Fruit fly (Drosophila melanogaster): Measurements from ENCODE around the gene Nbr.

The Nbr gene

dm6 chr2L:21158554-21158953 lies 4.3 kb downstream of the Nbr start, which contains the start of the genes Coq3 and Pld3:
Gene Coq3, minus strand, starts transcription at chr2L:21158611.
Gene Pld3, plus strand, starts transcription at chr2L:21158847.
- TF ChIP-seq fd96Ca (GFP tag; IDR thresholded peaks at IDR 0.05) (peak; percentile 93), gl (tag; optimal IDR thresholded peaks at IDR 0.05) (peak; percentile 79), CG13204 (GFP tag; optimal IDR thresholded peaks at IDR 0.05) (no peak), Pif1B (GFP tag; optimal IDR thresholded peaks at IDR 0.05) (peak; percentile 97), CG8301 (tag; optimal IDR thresholded peaks at IDR 0.05) (peak; percentile 89), EcR (GFP tag; optimal IDR thresholded peaks at IDR 0.05) (peak; percentile 14), CG14655 (GFP tag; optimal IDR thresholded peaks at IDR 0.05) (no peak), rn (GFP tag; IDR thresholded peaks at IDR 0.05) (peak; percentile 82), CG17806 (tag; optimal IDR thresholded peaks at IDR 0.05) (peak; percentile 92), D1 (tag; optimal IDR thresholded peaks at IDR 0.05) (no peak), CG12605 (GFP tag; IDR thresholded peaks at IDR 0.05) (peak; percentile 80), Ets98B (GFP tag; IDR thresholded peaks at IDR 0.05) (peak; percentile 93), CG10348 (GFP tag; IDR thresholded peaks at IDR 0.05) (no peak), CG32121 (GFP tag; IDR thresholded peaks at IDR 0.05) (peak; percentile 91), CG15710 (tag; optimal IDR thresholded peaks at IDR 0.05) (peak; percentile 91), CG8159 (tag; optimal IDR thresholded peaks at IDR 0.05) (peak; percentile 91), CG9948 (tag; optimal IDR thresholded peaks at IDR 0.05) (peak; percentile 84), Snoo (tag; optimal IDR thresholded peaks at IDR 0.05) (peak; percentile 94), CG4496 (GFP tag; IDR thresholded peaks at IDR 0.05) (peak; percentile 96), Pif1A (GFP tag; optimal IDR thresholded peaks at IDR 0.05) (no peak), CG34367 (tag; optimal IDR thresholded peaks at IDR 0.05) (peak; percentile 83)

dm6 chr2L:21156156-21157040 lies 6.5 kb downstream of the Nbr start, which contains the start of the genes Mpp6 and E2f2:
Gene Mpp6, plus strand, starts transcription at chr2L:21156288.
Gene E2f2, minus strand, starts transcription at chr2L:21156749.
- TF ChIP-seq CG15710 (tag; optimal IDR thresholded peaks at IDR 0.05) (peak; percentile 4), CG34367 (tag; optimal IDR thresholded peaks at IDR 0.05) (no peak), rn (GFP tag; IDR thresholded peaks at IDR 0.05) (peak; percentile 31; the same call in 1 of the 2 replicates), Pif1A (GFP tag; optimal IDR thresholded peaks at IDR 0.05) (no peak), Snoo (tag; optimal IDR thresholded peaks at IDR 0.05) (peak; percentile 27), CG8301 (tag; optimal IDR thresholded peaks at IDR 0.05) (no peak), fd96Ca (GFP tag; IDR thresholded peaks at IDR 0.05) (no peak), CG9948 (tag; optimal IDR thresholded peaks at IDR 0.05) (no peak), Ets98B (GFP tag; IDR thresholded peaks at IDR 0.05) (peak; percentile 29; the same call in 1 of the 2 replicates)

dm6 chr2L:21153844-21154243 lies 9.0 kb downstream of the Nbr start:
- no peak for TF ChIP-seq rn (GFP tag; IDR thresholded peaks at IDR 0.05)
- no peak for TF ChIP-seq CG14655 (GFP tag; optimal IDR thresholded peaks at IDR 0.05)
- TF ChIP-seq Snoo (tag; optimal IDR thresholded peaks at IDR 0.05): no peak
- TF ChIP-seq CG8159 (tag; optimal IDR thresholded peaks at IDR 0.05): no peak
- no peak for TF ChIP-seq gl (tag; optimal IDR thresholded peaks at IDR 0.05)

- TF ChIP-seq EcR (GFP tag; optimal IDR thresholded peaks at IDR 0.05): no peak
- TF ChIP-seq CG17806 (tag; optimal IDR thresholded peaks at IDR 0.05): peak; percentile 49
- TF ChIP-seq CG14655 (GFP tag; optimal IDR thresholded peaks at IDR 0.05): no peak
- peak; percentile 31 for TF ChIP-seq CG15710 (tag; optimal IDR thresholded peaks at IDR 0.05)
- peak; percentile 32 for TF ChIP-seq Snoo (tag; optimal IDR thresholded peaks at IDR 0.05)
- TF ChIP-seq CG8301 (tag; optimal IDR thresholded peaks at IDR 0.05): no peak
- no peak for TF ChIP-seq CG8159 (tag; optimal IDR thresholded peaks at IDR 0.05)
- TF ChIP-seq rn (GFP tag; IDR thresholded peaks at IDR 0.05): no peak
- TF ChIP-seq CG9948 (tag; optimal IDR thresholded peaks at IDR 0.05): no peak
- TF ChIP-seq Pif1B (GFP tag; optimal IDR thresholded peaks at IDR 0.05): no peak
- no peak for TF ChIP-seq Pif1A (GFP tag; optimal IDR thresholded peaks at IDR 0.05)
- TF ChIP-seq CG32121 (GFP tag; IDR thresholded peaks at IDR 0.05): no peak
- TF ChIP-seq gl (tag; optimal IDR thresholded peaks at IDR 0.05): no peak
- TF ChIP-seq fd96Ca (GFP tag; IDR thresholded peaks at IDR 0.05): no peak
- peak; percentile 8 for TF ChIP-seq CG34367 (tag; optimal IDR thresholded peaks at IDR 0.05)
- no peak for TF ChIP-seq CG10348 (GFP tag; IDR thresholded peaks at IDR 0.05)
- TF ChIP-seq Ets98B (GFP tag; IDR thresholded peaks at IDR 0.05): no peak; the same call in 1 of the 2 replicates
- TF ChIP-seq CG4496 (GFP tag; IDR thresholded peaks at IDR 0.05): 0 out of 3 replicates have a peak, but pooled peaks have one; percentile 17
- TF ChIP-seq CG13204 (GFP tag; optimal IDR thresholded peaks at IDR 0.05): no peak
- peak; percentile 55 for TF ChIP-seq CG12605 (GFP tag; IDR thresholded peaks at IDR 0.05)
- no peak for TF ChIP-seq D1 (tag; optimal IDR thresholded peaks at IDR 0.05)
Measured at dm6 chr2L:21149053-21149452, 13.8 kb downstream of the Nbr start.

- no peak for TF ChIP-seq CG8159 (tag; optimal IDR thresholded peaks at IDR 0.05)
- no peak for TF ChIP-seq Snoo (tag; optimal IDR thresholded peaks at IDR 0.05)
- no peak for TF ChIP-seq CG17806 (tag; optimal IDR thresholded peaks at IDR 0.05)
- no peak for TF ChIP-seq CG8301 (tag; optimal IDR thresholded peaks at IDR 0.05)
- TF ChIP-seq CG13204 (GFP tag; optimal IDR thresholded peaks at IDR 0.05): no peak
- TF ChIP-seq CG4496 (GFP tag; IDR thresholded peaks at IDR 0.05): no peak
- no peak for TF ChIP-seq CG12605 (GFP tag; IDR thresholded peaks at IDR 0.05)
- TF ChIP-seq CG14655 (GFP tag; optimal IDR thresholded peaks at IDR 0.05): no peak
- TF ChIP-seq CG10348 (GFP tag; IDR thresholded peaks at IDR 0.05): no peak
- no peak for TF ChIP-seq D1 (tag; optimal IDR thresholded peaks at IDR 0.05)
- no peak for TF ChIP-seq gl (tag; optimal IDR thresholded peaks at IDR 0.05)
- no peak for TF ChIP-seq CG34367 (tag; optimal IDR thresholded peaks at IDR 0.05)
- TF ChIP-seq CG9948 (tag; optimal IDR thresholded peaks at IDR 0.05): no peak
- no peak for TF ChIP-seq CG15710 (tag; optimal IDR thresholded peaks at IDR 0.05)
Measured at dm6 chr2L:21148242-21148641, 14.6 kb downstream of the Nbr start, which contains the start of gene del. Gene del, minus strand, starts transcription at chr2L:21148546.

All from whole organism, pupa.